Fruit fly (Drosophila melanogaster): ENCODE measurements around the gene Nep5.

dm6 chr3R:27065136-27065535, 1.1 kb upstream of the Nep5 start, which contains the start of gene CG43935:
- TF ChIP-seq h (optimal IDR thresholded peaks at IDR 0.05) (no peak), Sin3A (optimal IDR thresholded peaks at IDR 0.05) (no peak), Myc (optimal IDR thresholded peaks at IDR 0.05) (no peak), psq (optimal IDR thresholded peaks at IDR 0.05) (no peak), ttk (optimal IDR thresholded peaks at IDR 0.05) (no peak)

All from Kc167 (cell line).